Fruit fly (Drosophila melanogaster) whole organism, prepupa: Measurements from ENCODE around the gene alphaKap4.

Source experiments
- Blimp-1 ChIP-seq: fragments of 200-800 bp; sonication (Bioruptor generic); optimal IDR thresholded peaks from 3 replicates; lab custom pipeline; 2017; ENCODE audit warnings: missing biosample characterization, missing genetic modification characterization, mild to moderate bottlenecking, moderate library complexity, missing genetic modification reagents
- CG3032 ChIP-seq: fragments of 200-800 bp; optimal IDR thresholded peaks from 2 replicates; lab custom pipeline; 2019; ENCODE audit warnings: missing biosample characterization, mild to moderate bottlenecking, missing genetic modification characterization, moderate library complexity
- CG6854 ChIP-seq: fragments of 200-800 bp; sonication (Bioruptor generic); optimal IDR thresholded peaks from 2 replicates; lab custom pipeline; 2017; ENCODE audit warnings: missing biosample characterization, mild to moderate bottlenecking, missing genetic modification characterization
- CG7368 ChIP-seq: fragments of 200-800 bp; sonication (Bioruptor generic); optimal IDR thresholded peaks from 3 replicates; lab custom pipeline; 2016; ENCODE audit warnings: missing biosample characterization, missing genetic modification characterization
- Gug ChIP-seq: fragments of 200-800 bp; sonication (Bioruptor generic); IDR thresholded peaks from 2 replicates; pipeline ENCODE4 v1.3.6; 2022; ENCODE audit warnings: missing biosample characterization, missing genetic modification characterization
- Hr39 ChIP-seq: fragments of 200-800 bp; sonication (Bioruptor generic); optimal IDR thresholded peaks from 2 replicates; lab custom pipeline; 2016; ENCODE audit warnings: missing biosample characterization, missing genetic modification characterization
- Lpt ChIP-seq: fragments of 200-800 bp; sonication (Bioruptor generic); optimal IDR thresholded peaks from 3 replicates; lab custom pipeline; 2016; ENCODE audit warnings: missing biosample characterization, missing genetic modification characterization
- Smox ChIP-seq: fragments of 200-800 bp; sonication (Bioruptor generic); optimal IDR thresholded peaks from 3 replicates; lab custom pipeline; 2016; ENCODE audit warnings: missing biosample characterization, missing genetic modification characterization
- Sox102F ChIP-seq: fragments of 200-800 bp; sonication (Bioruptor generic); optimal IDR thresholded peaks from 2 replicates; lab custom pipeline; 2016; ENCODE audit warnings: missing biosample characterization, mild to moderate bottlenecking, missing genetic modification characterization
- fkh ChIP-seq: fragments of 200-800 bp; sonication (Bioruptor generic); optimal IDR thresholded peaks from 3 replicates; lab custom pipeline; 2017; ENCODE audit warnings: missing biosample characterization, mild to moderate bottlenecking, missing genetic modification characterization, moderate library complexity
- net ChIP-seq: fragments of 200-800 bp; sonication (Bioruptor generic); optimal IDR thresholded peaks from 3 replicates; lab custom pipeline; 2016; ENCODE audit warnings: missing biosample characterization, missing genetic modification characterization
- svp ChIP-seq: fragments of 200-800 bp; sonication (Bioruptor generic); peaks from one replicate; lab custom pipeline; 2016; ENCODE audit warnings: missing biosample characterization, missing genetic modification characterization
- topi ChIP-seq: fragments of 200-800 bp; sonication (Bioruptor generic); optimal IDR thresholded peaks from 3 replicates; lab custom pipeline; 2016; ENCODE audit warnings: missing biosample characterization, missing genetic modification characterization
- vri ChIP-seq: fragments of 200-800 bp; sonication (Bioruptor generic); optimal IDR thresholded peaks from 3 replicates; lab custom pipeline; 2016; ENCODE audit warnings: missing biosample characterization, mild to moderate bottlenecking, missing genetic modification characterization

dm6 chr3L:6034511-6034910, 23.7 kb upstream of the alphaKap4 start, which contains the start of gene CG10477:
- TF ChIP-seq topi (GFP tag; lab: Kevin White, UChicago) (no peak), Gug (GFP tag; lab: Robert Waterston, UW) (no peak), CG7368 (GFP tag; lab: Kevin White, UChicago) (no peak), CG6854 (GFP tag; lab: Kevin White, UChicago) (no peak), Lpt (GFP tag; lab: Kevin White, UChicago) (no peak), Smox (no peak), Blimp-1 (GFP tag; lab: Kevin White, UChicago) (no peak), vri (no peak), net (no peak), CG3032 (tag; lab: Kevin White, UChicago) (no peak), Hr39 (GFP tag; lab: Kevin White, UChicago) (no peak), Sox102F (GFP tag; lab: Kevin White, UChicago) (no peak), svp (GFP tag; lab: Kevin White, UChicago) (no peak), fkh (GFP tag; lab: Kevin White, UChicago) (no peak)
